Worm (Caenorhabditis elegans) whole organism, L2 larva: ENCODE data around the gene nhr-185.

ENCODE experiments used
- C34F6.9 ChIP-seq: fragments of 150-350 bp; optimal IDR thresholded peaks from 2 replicates; lab custom pipeline; 2014; ENCODE audit warnings: missing biosample characterization, missing genetic modification characterization
- F13H6.1 ChIP-seq: sonication (generic microtip); optimal IDR thresholded peaks from 2 replicates; lab custom pipeline; 2016; ENCODE audit warnings: missing genetic modification characterization, missing compliant biosample characterization
- R02D3.7 ChIP-seq: fragments of 150-350 bp; optimal IDR thresholded peaks from 2 replicates; lab custom pipeline; 2014; ENCODE audit warnings: missing biosample characterization, missing genetic modification characterization
- Y55F3AM.14 ChIP-seq: fragments of 200-800 bp; sonication (Bioruptor generic); optimal IDR thresholded peaks from 2 replicates; lab custom pipeline; 2018; ENCODE audit warnings: mild to moderate bottlenecking, missing genetic modification characterization, missing compliant biosample characterization
- ZK546.5 ChIP-seq: sonication (generic microtip); optimal IDR thresholded peaks from 2 replicates; lab custom pipeline; 2017; ENCODE audit warnings: missing biosample characterization, missing genetic modification characterization
- alr-1 ChIP-seq: fragments of 150-350 bp; optimal IDR thresholded peaks from 2 replicates; lab custom pipeline; 2014; ENCODE audit warnings: missing biosample characterization, missing genetic modification characterization
- aly-2 ChIP-seq: fragments of 150-350 bp; optimal IDR thresholded peaks from 2 replicates; lab custom pipeline; 2014; ENCODE audit warnings: missing biosample characterization, missing genetic modification characterization
- ama-1 ChIP-seq: fragments of 150-350 bp; optimal IDR thresholded peaks from 2 replicates; lab custom pipeline; 2018; ENCODE audit warnings: inconsistent platforms
- blmp-1 ChIP-seq: sonication (generic microtip); optimal IDR thresholded peaks from 2 replicates; lab custom pipeline; 2017; ENCODE audit warnings: missing genetic modification characterization, mild to moderate bottlenecking, missing compliant biosample characterization, antibody characterized with exemption, moderate library complexity; ENCODE audit not compliant: insufficient read depth
- ceh-16 ChIP-seq: fragments of 150-350 bp; optimal IDR thresholded peaks from 2 replicates; lab custom pipeline; 2014; ENCODE audit warnings: missing biosample characterization, missing genetic modification characterization
- ceh-82 ChIP-seq: fragments of 150-350 bp; optimal IDR thresholded peaks from 2 replicates; lab custom pipeline; 2014; ENCODE audit warnings: missing biosample characterization, missing genetic modification characterization
- crh-2 ChIP-seq: sonication (generic microtip); optimal IDR thresholded peaks from 2 replicates; lab custom pipeline; 2017; ENCODE audit warnings: missing biosample characterization, missing genetic modification characterization
- dmd-4 ChIP-seq: sonication (generic microtip); optimal IDR thresholded peaks from 2 replicates; lab custom pipeline; 2017; ENCODE audit warnings: missing biosample characterization, missing genetic modification characterization
- elt-1 ChIP-seq: fragments of 150-350 bp; optimal IDR thresholded peaks from 2 replicates; lab custom pipeline; 2014; ENCODE audit warnings: missing biosample characterization, missing genetic modification characterization
- elt-3 ChIP-seq: sonication (generic microtip); optimal IDR thresholded peaks from 2 replicates; lab custom pipeline; 2017; ENCODE audit warnings: missing biosample characterization, missing genetic modification characterization
- gmeb-1 ChIP-seq: fragments of 150-350 bp; optimal IDR thresholded peaks from 2 replicates; lab custom pipeline; 2014; ENCODE audit warnings: missing biosample characterization, missing genetic modification characterization
- lin-11 ChIP-seq: fragments of 150-350 bp; sonication (generic microtip); optimal IDR thresholded peaks from 2 replicates; lab custom pipeline; 2014; ENCODE audit warnings: missing biosample characterization, missing genetic modification characterization, inconsistent platforms, mixed read lengths
- lin-39 ChIP-seq: fragments of 150-350 bp; optimal IDR thresholded peaks from 2 replicates; lab custom pipeline; 2014; ENCODE audit warnings: missing biosample characterization, missing genetic modification reagents, missing genetic modification characterization
- lsy-2 ChIP-seq, 2 experiments: fragments of 150-350 bp in 1 of 2; sonication (generic microtip) in 1 of 2; optimal IDR thresholded peaks; 2 replicates each; lab custom pipeline; 2014 to 2017; ENCODE audit warnings: missing biosample characterization in 2 of 2, missing genetic modification characterization in 2 of 2
- mbf-1 ChIP-seq: sonication (generic microtip); optimal IDR thresholded peaks from 2 replicates; lab custom pipeline; 2017; ENCODE audit warnings: missing biosample characterization, missing genetic modification characterization
- nhr-10 ChIP-seq: sonication (generic microtip); optimal IDR thresholded peaks from 2 replicates; lab custom pipeline; 2017; ENCODE audit warnings: missing biosample characterization, missing genetic modification characterization
- nhr-12 ChIP-seq: fragments of 150-350 bp; optimal IDR thresholded peaks from 2 replicates; lab custom pipeline; 2014; ENCODE audit warnings: missing biosample characterization, missing genetic modification characterization
- nhr-21 ChIP-seq: fragments of 150-350 bp; optimal IDR thresholded peaks from 2 replicates; lab custom pipeline; 2014; ENCODE audit warnings: missing biosample characterization, missing genetic modification characterization
- nhr-23 ChIP-seq: fragments of 150-350 bp; optimal IDR thresholded peaks from 2 replicates; lab custom pipeline; 2014; ENCODE audit warnings: missing biosample characterization, missing genetic modification reagents, missing genetic modification characterization
- nhr-237 ChIP-seq: fragments of 150-350 bp; optimal IDR thresholded peaks from 2 replicates; lab custom pipeline; 2014; ENCODE audit warnings: missing biosample characterization, missing genetic modification characterization
- nhr-77 ChIP-seq: fragments of 150-350 bp; optimal IDR thresholded peaks from 2 replicates; lab custom pipeline; 2014; ENCODE audit warnings: missing biosample characterization, missing genetic modification characterization
- sem-4 ChIP-seq: fragments of 150-350 bp; optimal IDR thresholded peaks from 2 replicates; lab custom pipeline; 2014; ENCODE audit warnings: missing biosample characterization, missing genetic modification reagents, missing genetic modification characterization
- skn-1 ChIP-seq: sonication (generic microtip); optimal IDR thresholded peaks from 2 replicates; lab custom pipeline; 2017; ENCODE audit warnings: missing biosample characterization, missing genetic modification characterization
- sma-3 ChIP-seq: sonication (generic microtip); optimal IDR thresholded peaks from 2 replicates; lab custom pipeline; 2016; ENCODE audit warnings: missing genetic modification reagents, missing genetic modification characterization, missing compliant biosample characterization
- sma-9 ChIP-seq, 2 experiments: fragments of 150-350 bp in 1 of 2; sonication (generic microtip) in 1 of 2; optimal IDR thresholded peaks; 2 replicates each; lab custom pipeline; 2014 to 2016; ENCODE audit warnings: missing genetic modification characterization in 2 of 2, mild to moderate bottlenecking in 1 of 2, missing biosample characterization in 1 of 2, missing compliant biosample characterization in 1 of 2, missing genetic modification reagents in 1 of 2, moderate library complexity in 1 of 2
- unc-39 ChIP-seq: fragments of 150-350 bp; optimal IDR thresholded peaks from 2 replicates; lab custom pipeline; 2014; ENCODE audit warnings: missing biosample characterization, missing genetic modification characterization
- unc-55 ChIP-seq: fragments of 150-350 bp; sonication (generic microtip); optimal IDR thresholded peaks from 3 replicates; lab custom pipeline; 2014; ENCODE audit warnings: missing biosample characterization, missing genetic modification reagents, missing genetic modification characterization
- unc-62 ChIP-seq: fragments of 150-350 bp; optimal IDR thresholded peaks from 2 replicates; lab custom pipeline; 2014; ENCODE audit warnings: missing biosample characterization, missing genetic modification reagents, missing genetic modification characterization
- zag-1 ChIP-seq: fragments of 150-350 bp; optimal IDR thresholded peaks from 2 replicates; lab custom pipeline; 2014; ENCODE audit warnings: missing biosample characterization, missing genetic modification characterization
- ztf-1 ChIP-seq: fragments of 200-800 bp; sonication (Bioruptor generic); conservative IDR thresholded peaks from 2 replicates; pipeline ENCODE4 v1.3.6; 2022; ENCODE audit warnings: missing genetic modification characterization, missing compliant biosample characterization
- ztf-11 ChIP-seq: sonication (generic microtip); optimal IDR thresholded peaks from 2 replicates; lab custom pipeline; 2017; ENCODE audit warnings: missing biosample characterization, missing genetic modification characterization

The nhr-185 gene

DNA sequence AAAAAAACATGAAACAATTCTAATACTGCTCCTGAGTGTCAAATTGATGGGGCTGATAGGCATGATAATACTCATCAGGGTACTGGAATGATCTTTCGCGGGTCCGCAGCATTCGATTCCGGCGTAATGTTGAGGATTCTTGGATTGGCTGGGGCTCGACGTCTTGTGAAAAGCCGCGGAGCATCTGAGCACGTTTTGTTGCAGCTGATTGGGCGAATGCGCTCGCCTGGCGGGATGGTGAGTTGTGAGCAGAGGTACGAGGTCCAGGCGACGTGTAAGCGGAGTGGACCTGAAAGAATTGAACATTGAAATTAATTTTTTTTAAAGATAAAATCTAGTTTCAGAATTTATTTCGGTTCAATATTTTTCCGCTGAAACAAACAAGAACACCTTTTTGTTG lies 33.2 kb downstream of the nhr-185 start:
- no peak for TF ChIP-seq lsy-2 (tag; optimal IDR thresholded peaks at IDR 0.05; lab: Kevin White, UChicago)
- TF ChIP-seq C34F6.9 (tag; lab: Kevin White, UChicago), result no peak
- TF ChIP-seq blmp-1 (tag; lab: Kevin White, UChicago), result no peak
- TF ChIP-seq skn-1 (tag; lab: Kevin White, UChicago), result no peak

DNA sequence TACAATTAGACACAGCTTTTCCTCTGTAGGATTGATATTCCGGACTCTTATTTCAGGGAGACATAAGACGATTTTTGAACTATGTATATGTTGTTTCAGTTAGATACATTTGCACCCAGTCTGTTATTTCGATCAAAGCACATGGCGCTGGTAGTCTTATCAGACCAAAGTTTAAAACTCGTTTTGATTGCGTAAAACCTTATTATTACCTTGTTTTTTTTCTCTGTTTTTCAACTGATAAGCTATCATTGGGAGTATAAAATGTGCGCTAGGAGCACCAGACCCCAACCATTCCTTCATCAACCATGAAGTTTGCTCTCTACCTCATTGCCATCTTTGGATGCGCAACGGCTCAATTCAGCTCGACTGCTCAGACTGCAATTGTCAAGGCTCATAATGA lies 34.9 kb downstream of the nhr-185 start, which contains the start of gene scl-12:
Gene scl-12, plus strand, starts transcription at position 301 of the 400 bp plus-strand sequence.
- no peak for TF ChIP-seq ztf-11 (tag; lab: Kevin White, UChicago)
- no peak for TF ChIP-seq ama-1
- TF ChIP-seq unc-55 (GFP tag; lab: Kevin White, UChicago), result no peak
- no peak for TF ChIP-seq unc-39
- TF ChIP-seq crh-2 (tag; lab: Kevin White, UChicago), result no peak
- no peak for TF ChIP-seq lsy-2 (tag; optimal IDR thresholded peaks at IDR 0.05; lab: Kevin White, UChicago)
- no peak for TF ChIP-seq nhr-237 (tag; lab: Kevin White, UChicago)
- TF ChIP-seq nhr-12 (tag; lab: Kevin White, UChicago), result no peak
- TF ChIP-seq Y55F3AM.14, result no peak
- TF ChIP-seq blmp-1 (tag; lab: Kevin White, UChicago), result no peak
- no peak for TF ChIP-seq ZK546.5 (tag; lab: Kevin White, UChicago)
- no peak for TF ChIP-seq alr-1 (tag; lab: Kevin White, UChicago)
- TF ChIP-seq ceh-82 (tag; lab: Kevin White, UChicago), result no peak
- TF ChIP-seq C34F6.9 (tag; lab: Kevin White, UChicago), result no peak
- no peak for TF ChIP-seq sma-9 (GFP tag; optimal IDR thresholded peaks at IDR 0.05; lab: Kevin White, UChicago)
- TF ChIP-seq sma-9 (tag; optimal IDR thresholded peaks at IDR 0.05; lab: Kevin White, UChicago), result no peak
- no peak for TF ChIP-seq zag-1 (tag; lab: Kevin White, UChicago)
- no peak for TF ChIP-seq nhr-77

DNA sequence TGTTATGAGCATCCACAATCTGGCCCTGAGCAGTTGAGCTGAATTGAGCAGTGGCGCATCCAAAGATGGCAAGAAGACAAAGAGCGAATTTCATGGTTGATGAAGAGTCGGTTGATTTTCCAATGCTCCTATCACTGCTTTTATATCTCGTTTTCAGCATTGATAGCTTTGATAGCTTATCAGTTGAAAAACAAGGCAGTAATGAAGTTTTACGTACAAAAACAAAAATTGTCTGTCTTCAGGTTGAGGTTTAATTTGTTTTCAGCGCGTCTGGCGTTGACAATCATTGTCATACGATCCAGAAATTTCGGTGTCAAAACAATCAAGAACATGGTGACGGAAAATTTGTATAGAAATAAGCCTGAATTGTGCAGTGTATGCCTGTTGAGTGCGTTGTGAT lies 35.6 kb downstream of the nhr-185 start, which contains the start of gene scl-13:
Gene scl-13, minus strand, starts transcription at position 101 of the 400 bp plus-strand sequence.
- TF ChIP-seq dmd-4, result no peak
- no peak for TF ChIP-seq sma-3 (GFP tag; lab: Kevin White, UChicago)
- TF ChIP-seq ZK546.5 (tag; lab: Kevin White, UChicago), result no peak
- TF ChIP-seq lin-39 (tag; lab: Kevin White, UChicago), result no peak
- TF ChIP-seq lin-11 (tag; lab: Kevin White, UChicago), result no peak
- no peak for TF ChIP-seq blmp-1 (tag; lab: Kevin White, UChicago)
- TF ChIP-seq sem-4, result no peak
- no peak for TF ChIP-seq nhr-12 (tag; lab: Kevin White, UChicago)
- no peak for TF ChIP-seq elt-3 (tag; lab: Kevin White, UChicago)
- TF ChIP-seq unc-55 (GFP tag; lab: Kevin White, UChicago), result no peak
- no peak for TF ChIP-seq skn-1 (tag; lab: Kevin White, UChicago)
- TF ChIP-seq nhr-10 (tag; lab: Kevin White, UChicago), result no peak
- TF ChIP-seq R02D3.7 (tag; lab: Kevin White, UChicago), result no peak

DNA sequence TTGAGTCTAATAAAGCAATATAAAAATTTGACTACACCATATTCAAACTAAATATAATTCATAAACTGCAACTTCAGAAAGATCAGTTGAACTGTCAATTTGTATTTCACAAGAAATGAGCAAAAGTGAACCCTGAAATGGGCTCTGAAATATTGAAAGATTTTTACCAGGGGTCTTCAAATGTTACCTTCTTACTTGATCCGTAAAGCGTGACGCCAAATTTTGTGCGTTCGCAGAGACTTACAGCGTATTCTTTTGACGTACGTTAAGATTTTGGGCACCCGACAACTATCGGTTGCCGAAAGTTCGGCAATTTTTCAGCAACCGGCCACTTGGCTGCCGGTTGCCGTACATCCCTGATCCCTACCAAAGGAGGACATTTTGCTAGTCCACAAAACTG lies 37.1 kb downstream of the nhr-185 start:
- no peak for TF ChIP-seq nhr-10 (tag; lab: Kevin White, UChicago)
- no peak for TF ChIP-seq ceh-82 (tag; lab: Kevin White, UChicago)
- TF ChIP-seq nhr-23 (tag; lab: Kevin White, UChicago), result no peak
- TF ChIP-seq mbf-1 (tag; lab: Kevin White, UChicago), result no peak
- no peak for TF ChIP-seq sma-9 (GFP tag; optimal IDR thresholded peaks at IDR 0.05; lab: Kevin White, UChicago)
- no peak for TF ChIP-seq sma-9 (tag; optimal IDR thresholded peaks at IDR 0.05; lab: Kevin White, UChicago)
- TF ChIP-seq F13H6.1 (tag; lab: Kevin White, UChicago), result no peak

DNA sequence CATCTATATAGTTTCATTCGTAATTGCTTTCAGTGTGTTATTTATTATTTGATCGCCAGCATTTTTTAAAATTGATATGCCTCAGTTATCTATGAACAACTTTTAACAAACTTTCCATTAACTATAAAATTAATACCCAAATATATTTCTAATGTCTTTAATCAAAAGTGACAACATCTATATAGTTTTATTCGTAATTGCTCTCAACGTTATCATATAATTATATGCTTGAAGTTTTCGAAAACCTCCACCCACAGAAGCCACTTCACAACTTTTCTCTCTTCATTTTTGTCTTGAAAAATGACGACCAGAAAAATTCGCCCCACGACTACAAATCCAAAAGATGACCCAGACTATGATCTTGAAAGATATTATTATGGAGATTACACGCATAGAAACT lies 38.8 kb downstream of the nhr-185 start, which contains the start of gene srw-6:
Gene srw-6, plus strand, starts transcription at position 301 of the 400 bp plus-strand sequence.
- TF ChIP-seq ztf-11 (tag; lab: Kevin White, UChicago) (no peak), Y55F3AM.14 (no peak), ztf-1 (GFP tag; lab: Robert Waterston, UW) (no peak), aly-2 (tag; lab: Kevin White, UChicago) (no peak), elt-1 (tag; lab: Kevin White, UChicago) (no peak), skn-1 (tag; lab: Kevin White, UChicago) (no peak), C34F6.9 (tag; lab: Kevin White, UChicago) (no peak), nhr-10 (tag; lab: Kevin White, UChicago) (no peak), gmeb-1 (tag; lab: Kevin White, UChicago) (no peak), ama-1 (no peak), nhr-21 (tag; lab: Kevin White, UChicago) (no peak), ZK546.5 (tag; lab: Kevin White, UChicago) (no peak), crh-2 (tag; lab: Kevin White, UChicago) (no peak), ceh-16 (tag; lab: Kevin White, UChicago) (no peak), sem-4 (no peak), nhr-23 (tag; lab: Kevin White, UChicago) (no peak), unc-62 (GFP tag; lab: Kevin White, UChicago) (no peak), R02D3.7 (tag; lab: Kevin White, UChicago) (no peak)
